Worm (Caenorhabditis elegans): ENCODE data around the gene F57F5.3.
"Not testable (repeated sequence)": the region's sequence is repeated elsewhere in the genome, so short reads cannot be mapped to it uniquely, and the experiment has no call there.

DNA sequence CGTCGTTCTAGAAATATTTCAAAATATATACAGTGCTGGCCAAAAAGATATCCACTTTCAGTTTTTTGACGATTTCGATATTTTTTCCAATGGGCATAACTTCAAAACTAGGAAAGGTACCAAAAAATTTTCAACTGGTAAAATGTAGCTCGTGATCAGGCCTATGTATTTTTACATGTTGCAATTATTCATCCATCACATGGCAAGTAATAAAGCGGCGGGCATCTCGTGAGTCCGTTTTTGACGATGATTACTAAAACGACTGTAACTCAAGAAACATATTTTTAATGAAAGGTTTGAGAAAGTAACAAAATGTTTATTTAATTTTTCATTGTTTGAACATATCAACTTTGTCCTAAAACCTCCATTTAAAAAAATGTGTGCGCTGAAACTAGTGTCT, 13.6 kb upstream of the F57F5.3 start, which contains the start of gene F10C2.3:
- TF ChIP-seq tlf-1 (GFP tag; optimal IDR thresholded peaks at IDR 0.05); lin-26 (GFP tag; IDR thresholded peaks at IDR 0.05): not testable (repeated sequence)
